Fruit fly (Drosophila melanogaster): ENCODE results near the gene Sld5.

DNA sequence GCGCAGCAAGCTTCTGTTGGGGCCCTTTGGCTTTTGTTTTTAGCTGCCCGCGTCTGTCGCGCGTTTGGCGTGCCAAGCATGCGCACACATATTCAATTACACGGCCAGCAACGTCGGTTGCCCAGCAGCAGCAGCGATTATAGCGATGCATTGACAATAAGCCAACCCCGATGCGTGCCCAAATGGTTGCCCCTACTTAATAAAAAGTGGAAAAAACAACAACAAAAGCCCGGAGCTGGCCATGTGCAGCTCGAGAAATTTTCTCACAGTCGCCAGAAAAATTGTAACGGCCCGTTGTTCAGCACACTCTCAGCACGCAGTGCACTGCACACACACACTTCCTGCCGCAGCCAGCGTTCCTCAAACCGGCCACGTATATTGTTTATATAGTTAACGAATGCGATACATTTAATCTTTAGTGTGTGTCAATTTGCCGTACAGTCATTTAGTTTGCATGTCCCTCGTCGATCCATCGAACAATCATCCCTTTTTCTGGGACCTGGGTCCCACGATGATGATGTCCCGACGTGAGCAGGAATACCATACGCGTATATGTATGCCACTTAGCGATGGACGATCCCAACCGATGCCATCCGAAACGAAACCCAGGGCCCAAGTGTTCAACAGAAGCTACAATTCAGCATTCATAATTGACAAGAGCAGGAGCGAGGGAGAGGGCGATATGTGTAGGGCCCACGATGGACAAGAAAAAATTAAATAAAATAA, 21.5 kb downstream of the Sld5 start:
- no peak for TF ChIP-seq Ets98B (GFP tag; IDR thresholded peaks at IDR 0.05)
- no peak for TF ChIP-seq CG8301 (tag; optimal IDR thresholded peaks at IDR 0.05)
- no peak for TF ChIP-seq CG34367 (tag; optimal IDR thresholded peaks at IDR 0.05)
- TF ChIP-seq Pif1B (GFP tag; optimal IDR thresholded peaks at IDR 0.05): no peak
- no peak for TF ChIP-seq CG32121 (GFP tag; IDR thresholded peaks at IDR 0.05)
- TF ChIP-seq gl (tag; optimal IDR thresholded peaks at IDR 0.05): no peak
- no peak for TF ChIP-seq rn (GFP tag; IDR thresholded peaks at IDR 0.05)
- TF ChIP-seq CG14655 (GFP tag; optimal IDR thresholded peaks at IDR 0.05): no peak

Measured in whole organism, pupa.